Worm (Caenorhabditis elegans) whole organism, late embryonic: ENCODE results near the gene mrps-23.

ENCODE experiments used
- K02D7.2 ChIP-seq: sonication (generic microtip); optimal IDR thresholded peaks from 2 replicates; lab custom pipeline; 2017; ENCODE audit warnings: mild to moderate bottlenecking, missing genetic modification characterization, missing compliant biosample characterization
- K09A11.1 ChIP-seq: sonication (generic microtip); optimal IDR thresholded peaks from 2 replicates; lab custom pipeline; 2017; ENCODE audit warnings: antibody characterized with exemption, mild to moderate bottlenecking, missing genetic modification characterization, missing compliant biosample characterization; ENCODE audit not compliant: insufficient read depth
- ceh-22 ChIP-seq: sonication (generic microtip); optimal IDR thresholded peaks from 2 replicates; lab custom pipeline; 2017; ENCODE audit warnings: missing biosample characterization, missing genetic modification characterization
- ets-4 ChIP-seq: sonication (generic microtip); optimal IDR thresholded peaks from 2 replicates; lab custom pipeline; 2016; ENCODE audit warnings: missing genetic modification characterization, missing compliant biosample characterization
- hlh-30 ChIP-seq: sonication (generic microtip); optimal IDR thresholded peaks from 2 replicates; lab custom pipeline; 2017; ENCODE audit warnings: antibody characterized with exemption, missing genetic modification characterization, missing compliant biosample characterization; ENCODE audit not compliant: insufficient read depth
- nfya-1 ChIP-seq: sonication (generic microtip); optimal IDR thresholded peaks from 2 replicates; lab custom pipeline; 2017; ENCODE audit warnings: missing genetic modification characterization, mild to moderate bottlenecking, missing compliant biosample characterization, antibody characterized with exemption, moderate library complexity
- nhr-11 ChIP-seq: fragments of 150-350 bp; optimal IDR thresholded peaks from 2 replicates; lab custom pipeline; 2014; ENCODE audit warnings: missing biosample characterization, missing genetic modification characterization
- pha-4 ChIP-seq: fragments of 150-350 bp; optimal IDR thresholded peaks from 2 replicates; lab custom pipeline; 2018; ENCODE audit warnings: missing biosample characterization, missing genetic modification reagents, missing genetic modification characterization
- pqm-1 ChIP-seq: sonication (generic microtip); optimal IDR thresholded peaks from 2 replicates; lab custom pipeline; 2016; ENCODE audit warnings: missing genetic modification characterization, missing compliant biosample characterization
- ztf-16 ChIP-seq: sonication (generic microtip); optimal IDR thresholded peaks from 2 replicates; lab custom pipeline; 2017; ENCODE audit warnings: missing genetic modification characterization, missing compliant biosample characterization

- TF ChIP-seq ets-4 (tag; lab: Kevin White, UChicago), result no peak
- no peak for TF ChIP-seq hlh-30 (tag; lab: Kevin White, UChicago)
- TF ChIP-seq pha-4, result no peak
- TF ChIP-seq K02D7.2, result no peak
- TF ChIP-seq nfya-1 (tag; lab: Kevin White, UChicago), result no peak
- no peak for TF ChIP-seq pqm-1 (tag; lab: Kevin White, UChicago)
- no peak for TF ChIP-seq nhr-11 (tag; lab: Kevin White, UChicago)
- no peak for TF ChIP-seq ceh-22
- no peak for TF ChIP-seq ztf-16
- no peak for TF ChIP-seq K09A11.1 (tag; lab: Kevin White, UChicago)
These were observed 13.6 kb downstream of the mrps-23 start for ce11 chrIII:9509764-9510370.
